Fruit fly (Drosophila melanogaster) whole organism, pupa: ENCODE measurements around the gene Dnaaf4.

ENCODE experiments used
- CG12605 ChIP-seq: fragments of 200-800 bp; sonication (Bioruptor generic); IDR thresholded peaks from 2 replicates; pipeline ENCODE4 v1.3.6; 2022; ENCODE audit warnings: missing biosample characterization, missing genetic modification characterization
- CG14655 ChIP-seq: fragments of 200-800 bp; sonication (Bioruptor generic); optimal IDR thresholded peaks from 3 replicates; lab custom pipeline; 2017; ENCODE audit warnings: mild to moderate bottlenecking, missing biosample characterization, missing genetic modification reagents, missing genetic modification characterization
- CG4496 ChIP-seq: fragments of 200-800 bp; sonication (Bioruptor generic); IDR thresholded peaks from 3 replicates; pipeline ENCODE4 v1.3.6; 2022; ENCODE audit warnings: missing biosample characterization, missing genetic modification characterization
- CG8301 ChIP-seq: fragments of 200-800 bp; sonication (Bioruptor generic); optimal IDR thresholded peaks from 2 replicates; lab custom pipeline; 2018; ENCODE audit warnings: missing biosample characterization, mild to moderate bottlenecking, missing genetic modification characterization
- CG9948 ChIP-seq: fragments of 200-800 bp; sonication (Bioruptor generic); optimal IDR thresholded peaks from 2 replicates; lab custom pipeline; 2018; ENCODE audit warnings: missing biosample characterization, mild to moderate bottlenecking, missing genetic modification characterization, moderate library complexity
- EcR ChIP-seq: fragments of 200-800 bp; sonication (Bioruptor generic); optimal IDR thresholded peaks from 3 replicates; lab custom pipeline; 2019; ENCODE audit warnings: missing biosample characterization, missing genetic modification characterization, mild to moderate bottlenecking, moderate library complexity, missing genetic modification reagents
- Pif1B ChIP-seq: fragments of 200-800 bp; sonication (Bioruptor generic); optimal IDR thresholded peaks from 3 replicates; lab custom pipeline; 2016; ENCODE audit warnings: missing biosample characterization, missing genetic modification characterization
- fd96Ca ChIP-seq: fragments of 200-800 bp; sonication (Bioruptor generic); IDR thresholded peaks from 3 replicates; pipeline ENCODE4 v1.3.6; 2022; ENCODE audit warnings: missing biosample characterization, missing genetic modification characterization
- gl ChIP-seq: fragments of 200-800 bp; sonication (Bioruptor generic); optimal IDR thresholded peaks from 2 replicates; lab custom pipeline; 2018; ENCODE audit warnings: missing biosample characterization, mild to moderate bottlenecking, missing genetic modification characterization

DNA sequence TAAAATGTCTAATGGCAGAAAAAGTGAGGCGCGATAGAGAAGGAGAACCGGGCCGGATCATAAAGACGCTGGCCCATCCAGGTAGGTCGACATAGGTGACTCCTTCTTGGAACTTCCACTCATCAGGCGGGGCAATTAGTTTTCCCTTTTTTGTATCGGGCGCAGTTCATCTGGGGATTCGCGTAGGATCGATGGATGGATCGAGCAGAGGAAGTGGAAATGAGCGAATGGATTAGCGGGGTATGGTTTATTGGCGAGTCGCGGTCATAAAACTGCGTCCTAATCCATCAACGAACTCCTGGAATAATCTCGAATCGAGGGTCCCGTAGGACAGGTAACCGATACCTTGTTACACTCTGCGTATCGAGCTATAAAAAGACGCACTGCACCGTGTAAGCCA, 46.4 kb downstream of the Dnaaf4 start, which contains the start of gene CG43725:
- TF ChIP-seq CG8301 (tag; lab: Kevin White, UChicago), result no peak
- TF ChIP-seq CG14655, result no peak
- TF ChIP-seq fd96Ca, result no peak
- no peak for TF ChIP-seq EcR (GFP tag; lab: Kevin White, UChicago)
- TF ChIP-seq CG12605 (GFP tag; lab: Robert Waterston, UW), result no peak
- no peak for TF ChIP-seq Pif1B
- TF ChIP-seq CG4496, result no peak
- no peak for TF ChIP-seq gl
- no peak for TF ChIP-seq CG9948 (tag; lab: Kevin White, UChicago)
